Fruit fly (Drosophila melanogaster) whole organism, embryonic: ENCODE results near the gene Pgm1.

Experiments
- Abd-B ChIP-seq: fragments of 200-800 bp; sonication (Bioruptor generic); optimal IDR thresholded peaks from 2 replicates; lab custom pipeline; 2018; ENCODE audit warnings: missing biosample characterization, mild to moderate bottlenecking, missing genetic modification characterization, moderate library complexity
- Bgb ChIP-seq: fragments of 200-800 bp; sonication (Bioruptor generic); IDR thresholded peaks from 2 replicates; pipeline ENCODE4 v1.3.6; 2022; ENCODE audit warnings: missing biosample characterization, missing genetic modification characterization; ENCODE audit not compliant: partially characterized antibody
- C15 ChIP-seq: fragments of 200-800 bp; sonication (Bioruptor generic); IDR thresholded peaks from 3 replicates; pipeline ENCODE4 v1.3.6; 2022; ENCODE audit warnings: missing biosample characterization, missing genetic modification characterization
- CG10543 ChIP-seq: fragments of 200-800 bp; sonication (Bioruptor generic); optimal IDR thresholded peaks from 3 replicates; lab custom pipeline; 2017; ENCODE audit warnings: missing biosample characterization, mild to moderate bottlenecking, missing genetic modification characterization, moderate library complexity
- CG10959 ChIP-seq: fragments of 200-800 bp; sonication (Bioruptor generic); IDR thresholded peaks from 2 replicates; pipeline ENCODE4 v1.3.6; 2022; ENCODE audit warnings: missing biosample characterization, missing genetic modification characterization
- CG12659 ChIP-seq: fragments of 200-800 bp; sonication (Bioruptor generic); optimal IDR thresholded peaks from 3 replicates; lab custom pipeline; 2017; ENCODE audit warnings: mild to moderate bottlenecking, missing biosample characterization, missing genetic modification reagents, missing genetic modification characterization
- CG14965 ChIP-seq: fragments of 200-800 bp; sonication (Bioruptor generic); optimal IDR thresholded peaks from 2 replicates; lab custom pipeline; 2016; ENCODE audit warnings: missing biosample characterization, missing genetic modification characterization, borderline replicate concordance
- CG15073 ChIP-seq: fragments of 200-800 bp; sonication (Bioruptor generic); optimal IDR thresholded peaks from 2 replicates; lab custom pipeline; 2016; ENCODE audit warnings: missing biosample characterization, missing genetic modification characterization
- CG15696 ChIP-seq: fragments of 200-800 bp; sonication (Bioruptor generic); optimal IDR thresholded peaks from 2 replicates; lab custom pipeline; 2019; ENCODE audit warnings: missing biosample characterization, mild to moderate bottlenecking, missing genetic modification characterization, moderate library complexity
- CG16815 ChIP-seq: fragments of 200-800 bp; sonication (Bioruptor generic); optimal IDR thresholded peaks from 3 replicates; lab custom pipeline; 2017; ENCODE audit warnings: missing biosample characterization, mild to moderate bottlenecking, missing genetic modification characterization
- CG6254 ChIP-seq: fragments of 200-800 bp; sonication (Bioruptor generic); optimal IDR thresholded peaks from 3 replicates; lab custom pipeline; 2017; ENCODE audit warnings: mild to moderate bottlenecking, missing biosample characterization, missing genetic modification reagents, missing genetic modification characterization
- CG7357 ChIP-seq: fragments of 200-800 bp; sonication (Bioruptor generic); IDR thresholded peaks from 3 replicates; pipeline ENCODE4 v1.3.6; 2022; ENCODE audit warnings: missing biosample characterization, missing genetic modification characterization
- CG9727 ChIP-seq: fragments of 200-800 bp; sonication (Bioruptor generic); optimal IDR thresholded peaks from 3 replicates; lab custom pipeline; 2017; ENCODE audit warnings: missing biosample characterization, mild to moderate bottlenecking, missing genetic modification characterization
- CG9932 ChIP-seq: fragments of 200-800 bp; sonication (Bioruptor generic); IDR thresholded peaks from 2 replicates; pipeline ENCODE4 v1.3.6; 2022; ENCODE audit warnings: missing biosample characterization, missing genetic modification characterization
- D ChIP-seq, 2 experiments: fragments of 200-800 bp in 1 of 2; fragments of >200 bp in 1 of 2; sonication (Bioruptor generic) in 1 of 2; optimal IDR thresholded peaks; 2 replicates in 1 of 2; 3 replicates in 1 of 2; lab custom pipeline; 2017; ENCODE audit warnings: mild to moderate bottlenecking in 1 of 2, missing biosample characterization in 1 of 2, missing genetic modification characterization in 1 of 2, missing genetic modification reagents in 1 of 2
- Dek ChIP-seq: fragments of 200-800 bp; sonication (Bioruptor generic); optimal IDR thresholded peaks from 3 replicates; lab custom pipeline; 2019; ENCODE audit warnings: missing biosample characterization, mild to moderate bottlenecking, missing genetic modification characterization, moderate library complexity
- Fer3 ChIP-seq: fragments of 200-800 bp; sonication (Bioruptor generic); optimal IDR thresholded peaks from 2 replicates; lab custom pipeline; 2018; ENCODE audit warnings: missing biosample characterization, mild to moderate bottlenecking, missing genetic modification characterization, moderate library complexity
- HLH3B ChIP-seq: fragments of 200-800 bp; sonication (Bioruptor generic); IDR thresholded peaks from 2 replicates; pipeline ENCODE4 v1.3.6; 2022; ENCODE audit warnings: missing biosample characterization, missing genetic modification characterization
- HLH4C ChIP-seq: fragments of 200-800 bp; sonication (Bioruptor generic); IDR thresholded peaks from 3 replicates; pipeline ENCODE4 v1.3.6; 2022; ENCODE audit warnings: missing biosample characterization, missing genetic modification characterization; ENCODE audit not compliant: partially characterized antibody
- Hmx ChIP-seq: fragments of 200-800 bp; sonication (Bioruptor generic); optimal IDR thresholded peaks from 2 replicates; lab custom pipeline; 2016; ENCODE audit warnings: missing biosample characterization, missing genetic modification characterization
- Hsf ChIP-seq: fragments of 200-800 bp; sonication (Bioruptor generic); optimal IDR thresholded peaks from 3 replicates; lab custom pipeline; 2016; ENCODE audit warnings: missing biosample characterization, missing genetic modification characterization
- Meics ChIP-seq: fragments of 200-800 bp; sonication (Bioruptor generic); optimal IDR thresholded peaks from 2 replicates; lab custom pipeline; 2017; ENCODE audit warnings: missing biosample characterization, mild to moderate bottlenecking, missing genetic modification characterization
- Mes4 ChIP-seq: fragments of 200-800 bp; sonication (Bioruptor generic); optimal IDR thresholded peaks from 2 replicates; lab custom pipeline; 2016; ENCODE audit warnings: missing biosample characterization, missing genetic modification characterization
- Myb ChIP-seq: fragments of 200-800 bp; sonication (Bioruptor generic); optimal IDR thresholded peaks from 2 replicates; lab custom pipeline; 2016; ENCODE audit warnings: missing biosample characterization, missing genetic modification characterization
- Side ChIP-seq: fragments of 200-800 bp; sonication (Bioruptor generic); optimal IDR thresholded peaks from 2 replicates; lab custom pipeline; 2016; ENCODE audit warnings: missing biosample characterization, missing genetic modification characterization
- Vsx1 ChIP-seq: fragments of 200-800 bp; sonication (Bioruptor generic); optimal IDR thresholded peaks from 2 replicates; lab custom pipeline; 2017; ENCODE audit warnings: missing biosample characterization, mild to moderate bottlenecking, missing genetic modification characterization, missing genetic modification reagents
- ab ChIP-seq: fragments of 200-800 bp; sonication (Bioruptor generic); optimal IDR thresholded peaks from 2 replicates; lab custom pipeline; 2016; ENCODE audit warnings: missing biosample characterization, missing genetic modification characterization
- aop ChIP-seq: fragments of 200-800 bp; sonication (Bioruptor generic); IDR thresholded peaks from 2 replicates; pipeline ENCODE4 v1.3.6; 2022; ENCODE audit warnings: missing biosample characterization, missing genetic modification characterization
- ase ChIP-seq: fragments of 200-800 bp; sonication (Bioruptor generic); IDR thresholded peaks from 3 replicates; pipeline ENCODE4 v1.3.6; 2022; ENCODE audit warnings: missing biosample characterization, missing genetic modification characterization
- ato ChIP-seq: fragments of 200-800 bp; sonication (Bioruptor generic); IDR thresholded peaks from 2 replicates; pipeline ENCODE4 v1.3.6; 2022; ENCODE audit warnings: missing biosample characterization, missing genetic modification characterization; ENCODE audit not compliant: partially characterized antibody
- cg ChIP-seq: fragments of 200-800 bp; sonication (Bioruptor generic); optimal IDR thresholded peaks from 3 replicates; lab custom pipeline; 2019; ENCODE audit warnings: missing biosample characterization, mild to moderate bottlenecking, missing genetic modification characterization, moderate library complexity
- chif ChIP-seq, 2 experiments: fragments of 200-800 bp; sonication (Bioruptor generic); optimal IDR thresholded peaks; 3 replicates each; lab custom pipeline; 2016; ENCODE audit warnings: missing biosample characterization in 2 of 2, missing genetic modification characterization in 2 of 2
- crp ChIP-seq, 2 experiments: fragments of 200-800 bp; sonication (Bioruptor generic); optimal IDR thresholded peaks; 2 replicates in 1 of 2; 3 replicates in 1 of 2; lab custom pipeline; 2017; ENCODE audit warnings: missing biosample characterization in 2 of 2, missing genetic modification characterization in 2 of 2, mild to moderate bottlenecking in 1 of 2, moderate library complexity in 1 of 2
- dysf ChIP-seq: fragments of 200-800 bp; sonication (Bioruptor generic); IDR thresholded peaks from 3 replicates; pipeline ENCODE4 v1.3.6; 2022; ENCODE audit warnings: missing biosample characterization, missing genetic modification characterization
- fd3F ChIP-seq: fragments of 200-800 bp; sonication (Bioruptor generic); optimal IDR thresholded peaks from 2 replicates; lab custom pipeline; 2018; ENCODE audit warnings: missing biosample characterization, mild to moderate bottlenecking, missing genetic modification characterization, moderate library complexity
- fd96Cb ChIP-seq: fragments of 200-800 bp; sonication (Bioruptor generic); optimal IDR thresholded peaks from 2 replicates; lab custom pipeline; 2018; ENCODE audit warnings: missing biosample characterization, mild to moderate bottlenecking, missing genetic modification characterization, moderate library complexity
- grau ChIP-seq: fragments of 200-800 bp; optimal IDR thresholded peaks from 3 replicates; lab custom pipeline; 2019; ENCODE audit warnings: missing biosample characterization, mild to moderate bottlenecking, missing genetic modification characterization, moderate library complexity
- gsb-n ChIP-seq: fragments of 200-800 bp; sonication (Bioruptor generic); optimal IDR thresholded peaks from 3 replicates; lab custom pipeline; 2018; ENCODE audit warnings: missing biosample characterization, mild to moderate bottlenecking, missing genetic modification characterization
- insv ChIP-seq, 2 experiments: fragments of 200-800 bp; sonication (Bioruptor generic); optimal IDR thresholded peaks; 3 replicates each; lab custom pipeline; 2016 to 2018; ENCODE audit warnings: missing biosample characterization in 2 of 2, missing genetic modification characterization in 2 of 2
- lbe ChIP-seq: fragments of 200-800 bp; sonication (Bioruptor generic); optimal IDR thresholded peaks from 2 replicates; lab custom pipeline; 2016; ENCODE audit warnings: missing biosample characterization, mild to moderate bottlenecking, missing genetic modification characterization
- run ChIP-seq: fragments of 200-800 bp; sonication (Bioruptor generic); optimal IDR thresholded peaks from 3 replicates; lab custom pipeline; 2018; ENCODE audit warnings: missing biosample characterization, mild to moderate bottlenecking, missing genetic modification characterization
- salm ChIP-seq: fragments of 200-800 bp; sonication (Bioruptor generic); optimal IDR thresholded peaks from 2 replicates; lab custom pipeline; 2018; ENCODE audit warnings: missing biosample characterization, mild to moderate bottlenecking, missing genetic modification characterization
- sens ChIP-seq: fragments of 200-800 bp; sonication (Bioruptor generic); peaks from one replicate; lab custom pipeline; 2016; ENCODE audit warnings: missing biosample characterization, missing genetic modification characterization
- slp2 ChIP-seq: fragments of 200-800 bp; sonication (Bioruptor generic); optimal IDR thresholded peaks from 2 replicates; lab custom pipeline; 2016; ENCODE audit warnings: missing biosample characterization, missing genetic modification characterization
- so ChIP-seq: fragments of 200-800 bp; sonication (Bioruptor generic); IDR thresholded peaks from 3 replicates; pipeline ENCODE4 v1.3.6; 2022; ENCODE audit warnings: missing biosample characterization, missing genetic modification characterization
- tup ChIP-seq: fragments of 200-800 bp; sonication (Bioruptor generic); optimal IDR thresholded peaks from 2 replicates; lab custom pipeline; 2016; ENCODE audit warnings: missing biosample characterization, mild to moderate bottlenecking, missing genetic modification characterization, moderate library complexity
- z ChIP-seq: fragments of 200-800 bp; sonication (Bioruptor generic); IDR thresholded peaks from 3 replicates; pipeline ENCODE4 v1.3.6; 2022; ENCODE audit warnings: missing biosample characterization, missing genetic modification characterization
- zen2 ChIP-seq: fragments of 200-800 bp; sonication (Bioruptor generic); IDR thresholded peaks from 3 replicates; pipeline ENCODE4 v1.3.6; 2022; ENCODE audit warnings: missing biosample characterization, missing genetic modification characterization; ENCODE audit not compliant: partially characterized antibody

The Pgm1 gene

DNA sequence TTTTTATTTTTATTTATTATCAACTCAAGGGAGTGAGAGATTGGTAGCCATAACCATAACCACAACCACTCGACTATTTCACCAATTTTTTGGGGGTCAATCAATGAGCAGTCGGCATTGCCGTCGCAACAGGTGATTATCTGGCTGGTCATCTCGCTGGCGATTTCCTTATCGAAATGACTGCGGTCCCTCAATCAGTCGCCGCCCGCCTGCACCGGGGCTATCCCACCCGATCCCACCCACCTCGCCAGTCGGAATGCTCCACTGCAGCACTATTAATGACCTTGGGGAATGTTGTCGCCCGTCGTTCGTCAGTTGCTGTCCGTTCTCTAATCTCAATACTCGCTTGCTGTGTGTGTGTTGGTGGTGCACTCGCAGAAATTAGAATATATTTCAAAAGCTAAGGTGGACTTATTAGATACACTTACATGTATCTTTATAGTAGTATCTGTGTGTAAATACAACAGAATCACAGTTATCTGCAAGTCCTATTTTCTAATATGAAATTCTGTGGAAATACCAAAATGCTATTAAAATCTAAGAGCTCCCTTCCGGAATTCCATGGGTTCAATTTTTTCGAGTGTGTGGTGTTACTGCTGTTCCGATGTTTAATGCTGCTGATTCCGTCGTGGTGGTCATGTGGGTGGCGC lies 32.2 kb upstream of the Pgm1 start (continued):
- peak; percentile 39 for TF ChIP-seq CG16815 (GFP tag; lab: Kevin White, UChicago)
- TF ChIP-seq Dek (tag; lab: Kevin White, UChicago), result peak; percentile 46
- peak; percentile 39 for TF ChIP-seq Mes4 (GFP tag; lab: Kevin White, UChicago)
- no peak for TF ChIP-seq zen2
- no peak for TF ChIP-seq D (optimal IDR thresholded peaks at IDR 0.05; lab: Kevin White, UChicago)
- TF ChIP-seq D (GFP tag; optimal IDR thresholded peaks at IDR 0.05; lab: Kevin White, UChicago), result peak; percentile 13
- no peak; the same call in 2 of the 3 replicates for TF ChIP-seq so (GFP tag; lab: Robert Waterston, UW)
- TF ChIP-seq CG15073 (GFP tag; lab: Kevin White, UChicago), result no peak
- TF ChIP-seq run (tag; lab: Kevin White, UChicago), result peak; percentile 4
- TF ChIP-seq z (GFP tag; lab: Robert Waterston, UW), result no peak
- TF ChIP-seq fd96Cb (tag; lab: Kevin White, UChicago), result peak; percentile 58
- no peak for TF ChIP-seq insv (GFP tag; optimal IDR thresholded peaks at IDR 0.05; lab: Kevin White, UChicago)
- TF ChIP-seq fd3F, result peak; percentile 70
- TF ChIP-seq chif (GFP tag; optimal IDR thresholded peaks at IDR 0.05; lab: Kevin White, UChicago), result peak; percentile 31 to 50
- no peak for TF ChIP-seq crp (GFP tag; optimal IDR thresholded peaks at IDR 0.05; lab: Kevin White, UChicago)
- TF ChIP-seq aop (GFP tag; lab: Robert Waterston, UW), result no peak
- peak; percentile 78 for TF ChIP-seq grau (tag; lab: Kevin White, UChicago)
- peak; percentile 29 for TF ChIP-seq CG15696
- peak; percentile 12 for TF ChIP-seq salm (tag; lab: Kevin White, UChicago)
- TF ChIP-seq Fer3 (tag; lab: Kevin White, UChicago), result peak; percentile 72
- TF ChIP-seq Bgb (GFP tag; lab: Robert Waterston, UW), result no peak
- TF ChIP-seq Hsf (GFP tag; lab: Kevin White, UChicago), result peak; percentile 59
- TF ChIP-seq Vsx1 (GFP tag; lab: Kevin White, UChicago), result no peak
- no peak for TF ChIP-seq ab (GFP tag; lab: Kevin White, UChicago)
- no peak for TF ChIP-seq CG10959 (GFP tag; lab: Robert Waterston, UW)
- TF ChIP-seq CG6254 (GFP tag; lab: Kevin White, UChicago), result no peak
- TF ChIP-seq Abd-B, result peak; percentile 66
- TF ChIP-seq CG14965 (GFP tag; lab: Kevin White, UChicago), result no peak
- 0 out of 3 replicates have a peak, but pooled peaks have one; percentile 35 for TF ChIP-seq CG7357 (GFP tag; lab: Robert Waterston, UW)
- peak; percentile 56 for TF ChIP-seq CG9932 (GFP tag; lab: Robert Waterston, UW)
- TF ChIP-seq dysf (GFP tag; lab: Robert Waterston, UW), result peak; percentile 78; the same call in 2 of the 3 replicates
- no peak for TF ChIP-seq gsb-n (tag; lab: Kevin White, UChicago)
- peak; percentile 53 for TF ChIP-seq CG10543 (GFP tag; lab: Kevin White, UChicago)
- TF ChIP-seq tup, result no peak
- peak; percentile 71 for TF ChIP-seq Meics (GFP tag; lab: Kevin White, UChicago)
- TF ChIP-seq Side (GFP tag; lab: Kevin White, UChicago), result peak; percentile 55
- peak; percentile 45 for TF ChIP-seq slp2 (GFP tag; lab: Kevin White, UChicago)
- TF ChIP-seq cg (GFP tag; lab: Kevin White, UChicago), result peak; percentile 24
- TF ChIP-seq CG12659 (GFP tag; lab: Kevin White, UChicago), result peak; percentile 73
- TF ChIP-seq Myb (GFP tag; lab: Kevin White, UChicago), result peak; percentile 43
- 0 out of 3 replicates have a peak, but pooled peaks have one; percentile 36 for TF ChIP-seq ase (GFP tag; lab: Robert Waterston, UW)
- no peak for TF ChIP-seq C15 (GFP tag; lab: Robert Waterston, UW)
- no peak for TF ChIP-seq lbe
- peak; percentile 56 for TF ChIP-seq CG9727 (GFP tag; lab: Kevin White, UChicago)
- TF ChIP-seq sens (GFP tag; lab: Kevin White, UChicago), result peak; percentile 83
- no peak for TF ChIP-seq HLH3B (GFP tag; lab: Robert Waterston, UW)
- no peak for TF ChIP-seq Hmx (GFP tag; lab: Kevin White, UChicago)
- no peak for TF ChIP-seq HLH4C (GFP tag; lab: Robert Waterston, UW)
- TF ChIP-seq ato (GFP tag; lab: Robert Waterston, UW), result no peak
